Worm (Caenorhabditis elegans) whole organism, L4 larva: ENCODE data around the gene math-39.

Experiments used
- D1046.2 ChIP-seq: fragments of 200-800 bp; sonication (Bioruptor generic); IDR thresholded peaks from 2 replicates; pipeline ENCODE4 v1.3.6; 2022; ENCODE audit warnings: missing genetic modification characterization, missing compliant biosample characterization
- F37D6.2 ChIP-seq: sonication (generic microtip); optimal IDR thresholded peaks from 2 replicates; lab custom pipeline; 2016; ENCODE audit warnings: mild to moderate bottlenecking, missing genetic modification characterization, missing compliant biosample characterization
- F49E8.2 ChIP-seq: sonication (generic microtip); optimal IDR thresholded peaks from 2 replicates; lab custom pipeline; 2016; ENCODE audit warnings: missing compliant biosample characterization, mild to moderate bottlenecking, missing genetic modification characterization, borderline replicate concordance
- T20F7.1 ChIP-seq: fragments of 200-800 bp; sonication (Bioruptor generic); optimal IDR thresholded peaks from 2 replicates; lab custom pipeline; 2018; ENCODE audit warnings: mild to moderate bottlenecking, missing genetic modification characterization, missing compliant biosample characterization
- Y105C5A.15 ChIP-seq: fragments of 200-800 bp; sonication (Bioruptor generic); IDR thresholded peaks from 2 replicates; pipeline ENCODE4 v1.3.6; 2022; ENCODE audit warnings: missing genetic modification characterization, missing compliant biosample characterization
- Y75B8A.6 ChIP-seq: fragments of 200-800 bp; sonication (Bioruptor generic); IDR thresholded peaks from 2 replicates; pipeline ENCODE4 v1.3.6; 2022; ENCODE audit warnings: missing genetic modification reagents, missing genetic modification characterization, missing compliant biosample characterization
- ZK337.2 ChIP-seq: fragments of 200-800 bp; sonication (Bioruptor generic); IDR thresholded peaks from 2 replicates; pipeline ENCODE4 v1.3.6; 2022; ENCODE audit warnings: missing genetic modification reagents, missing genetic modification characterization, missing compliant biosample characterization
- arid-1 ChIP-seq: fragments of 200-800 bp; sonication (Bioruptor generic); conservative IDR thresholded peaks from 2 replicates; pipeline ENCODE4 v1.3.6; 2022; ENCODE audit warnings: missing genetic modification reagents, missing genetic modification characterization, missing compliant biosample characterization
- ceh-44 ChIP-seq: fragments of 200-800 bp; sonication (Bioruptor generic); IDR thresholded peaks from 2 replicates; pipeline ENCODE4 v1.3.6; 2022; ENCODE audit warnings: missing genetic modification reagents, missing genetic modification characterization, missing compliant biosample characterization
- cey-2 ChIP-seq: sonication (generic microtip); optimal IDR thresholded peaks from 3 replicates; lab custom pipeline; 2017; ENCODE audit warnings: missing genetic modification characterization, mild to moderate bottlenecking, missing compliant biosample characterization, antibody characterized with exemption, borderline replicate concordance; ENCODE audit not compliant: insufficient read depth
- daf-16 ChIP-seq, 3 experiments: sonication (generic microtip); optimal IDR thresholded peaks; 2 replicates each; lab custom pipeline; 2016 to 2017; ENCODE audit warnings: missing genetic modification characterization in 3 of 3, missing genetic modification reagents in 3 of 3, mild to moderate bottlenecking in 2 of 3, missing compliant biosample characterization in 2 of 3, missing biosample characterization in 1 of 3, moderate library complexity in 1 of 3
- dmd-6 ChIP-seq: fragments of 200-800 bp; sonication (Bioruptor generic); IDR thresholded peaks from 2 replicates; pipeline ENCODE4 v1.3.6; 2022; ENCODE audit warnings: missing genetic modification reagents, missing genetic modification characterization, missing compliant biosample characterization
- dmd-9 ChIP-seq: fragments of 200-800 bp; sonication (Bioruptor generic); IDR thresholded peaks from 2 replicates; pipeline ENCODE4 v1.3.6; 2022; ENCODE audit warnings: missing genetic modification reagents, missing genetic modification characterization, missing compliant biosample characterization
- duxl-1 ChIP-seq: sonication (generic microtip); optimal IDR thresholded peaks from 2 replicates; lab custom pipeline; 2016; ENCODE audit warnings: mild to moderate bottlenecking, missing genetic modification characterization, moderate library complexity, missing compliant biosample characterization; ENCODE audit not compliant: poor library complexity
- gei-8 ChIP-seq: fragments of 200-800 bp; sonication (Bioruptor generic); optimal IDR thresholded peaks from 2 replicates; lab custom pipeline; 2018; ENCODE audit warnings: mild to moderate bottlenecking, missing genetic modification characterization, missing compliant biosample characterization
- hlh-11 ChIP-seq: fragments of 200-800 bp; sonication (Bioruptor generic); optimal IDR thresholded peaks from 2 replicates; lab custom pipeline; 2018; ENCODE audit warnings: mild to moderate bottlenecking, missing genetic modification characterization, missing compliant biosample characterization
- lin-1 ChIP-seq: fragments of 200-800 bp; sonication (Bioruptor generic); IDR thresholded peaks from 2 replicates; pipeline ENCODE4 v1.3.6; 2022; ENCODE audit warnings: missing genetic modification reagents, missing genetic modification characterization, missing compliant biosample characterization
- lin-38 ChIP-seq: fragments of 200-800 bp; sonication (Bioruptor generic); IDR thresholded peaks from 2 replicates; pipeline ENCODE4 v1.3.6; 2022; ENCODE audit warnings: missing genetic modification reagents, missing genetic modification characterization, missing compliant biosample characterization
- madf-5 ChIP-seq, 2 experiments: fragments of 200-800 bp; sonication (Bioruptor generic); IDR thresholded peaks; 2 replicates each; pipeline ENCODE4 v1.3.6; 2022; ENCODE audit warnings: missing compliant biosample characterization in 2 of 2, missing genetic modification characterization in 2 of 2
- mep-1 ChIP-seq: fragments of 150-350 bp; sonication (generic microtip); optimal IDR thresholded peaks from 3 replicates; lab custom pipeline; 2014; ENCODE audit warnings: missing biosample characterization, missing genetic modification characterization
- mes-2 ChIP-seq: sonication (generic microtip); optimal IDR thresholded peaks from 2 replicates; lab custom pipeline; 2016; ENCODE audit warnings: missing genotype, mild to moderate bottlenecking, missing genetic modification characterization, missing compliant biosample characterization; ENCODE audit not compliant: poor library complexity, severe bottlenecking
- mxl-3 ChIP-seq: fragments of 200-800 bp; sonication (Bioruptor generic); optimal IDR thresholded peaks from 2 replicates; lab custom pipeline; 2018; ENCODE audit warnings: mild to moderate bottlenecking, missing genetic modification characterization, missing compliant biosample characterization
- nhr-10 ChIP-seq: fragments of 150-350 bp; optimal IDR thresholded peaks from 2 replicates; lab custom pipeline; 2014; ENCODE audit warnings: missing biosample characterization, missing genetic modification characterization
- nhr-102 ChIP-seq: sonication (generic microtip); optimal IDR thresholded peaks from 2 replicates; lab custom pipeline; 2016; ENCODE audit warnings: mild to moderate bottlenecking, missing genetic modification characterization, moderate library complexity, missing compliant biosample characterization
- nhr-25 ChIP-seq: sonication (generic microtip); optimal IDR thresholded peaks from 2 replicates; lab custom pipeline; 2017; ENCODE audit warnings: missing genetic modification characterization, mild to moderate bottlenecking, missing compliant biosample characterization, antibody characterized with exemption, moderate library complexity, borderline replicate concordance; ENCODE audit not compliant: insufficient read depth
- nhr-28 ChIP-seq: fragments of 150-350 bp; optimal IDR thresholded peaks from 2 replicates; lab custom pipeline; 2014; ENCODE audit warnings: missing biosample characterization, missing genetic modification characterization
- nhr-41 ChIP-seq: fragments of 200-800 bp; sonication (Bioruptor generic); IDR thresholded peaks from 2 replicates; pipeline ENCODE4 v1.3.6; 2022; ENCODE audit warnings: missing genetic modification reagents, missing genetic modification characterization, missing compliant biosample characterization
- nhr-48 ChIP-seq: sonication (generic microtip); optimal IDR thresholded peaks from 2 replicates; lab custom pipeline; 2016; ENCODE audit warnings: mild to moderate bottlenecking, missing genetic modification characterization, missing compliant biosample characterization
- nhr-76 ChIP-seq: fragments of 150-350 bp; optimal IDR thresholded peaks from 2 replicates; lab custom pipeline; 2014; ENCODE audit warnings: missing biosample characterization, missing genetic modification characterization
- pqm-1 ChIP-seq: sonication (generic microtip); optimal IDR thresholded peaks from 2 replicates; lab custom pipeline; 2017; ENCODE audit warnings: missing biosample characterization, missing genetic modification characterization
- snpc-1.2 ChIP-seq: fragments of 200-800 bp; sonication (Bioruptor generic); IDR thresholded peaks from 2 replicates; pipeline ENCODE4 v1.3.6; 2022; ENCODE audit warnings: missing genetic modification reagents, missing genetic modification characterization, missing compliant biosample characterization
- spr-1 ChIP-seq: sonication (generic microtip); optimal IDR thresholded peaks from 2 replicates; lab custom pipeline; 2016; ENCODE audit warnings: mild to moderate bottlenecking, missing genetic modification characterization, missing compliant biosample characterization
- unc-130 ChIP-seq: sonication (generic microtip); optimal IDR thresholded peaks from 2 replicates; lab custom pipeline; 2016; ENCODE audit warnings: missing genetic modification reagents, missing genetic modification characterization, missing compliant biosample characterization
- unc-39 ChIP-seq: sonication (generic microtip); optimal IDR thresholded peaks from 2 replicates; lab custom pipeline; 2017; ENCODE audit warnings: missing biosample characterization, missing genetic modification characterization
- unc-62 ChIP-seq, 3 experiments: fragments of 150-350 bp in 1 of 3; sonication (generic microtip); optimal IDR thresholded peaks in 2 of 3; peaks in 1 of 3; 1 replicate in 1 of 3; 2 replicates in 2 of 3; lab custom pipeline; 2014 to 2017; ENCODE audit warnings: missing biosample characterization in 3 of 3, missing genetic modification characterization in 3 of 3, missing genetic modification reagents in 3 of 3, missing genotype in 1 of 3
- vab-7 ChIP-seq: fragments of 200-800 bp; sonication (Bioruptor generic); IDR thresholded peaks from 2 replicates; pipeline ENCODE4 v1.3.6; 2022; ENCODE audit warnings: missing genetic modification reagents, missing genetic modification characterization, missing compliant biosample characterization
- zag-1 ChIP-seq: fragments of 150-350 bp; optimal IDR thresholded peaks from 2 replicates; lab custom pipeline; 2014; ENCODE audit warnings: missing biosample characterization, missing genetic modification characterization
- zfp-3 ChIP-seq: fragments of 200-800 bp; sonication (Bioruptor generic); conservative IDR thresholded peaks from 2 replicates; pipeline ENCODE4 v1.3.6; 2022; ENCODE audit warnings: missing genetic modification reagents, missing genetic modification characterization, missing compliant biosample characterization
- zip-2 ChIP-seq: fragments of 150-350 bp; optimal IDR thresholded peaks from 2 replicates; lab custom pipeline; 2014; ENCODE audit warnings: missing biosample characterization, missing genetic modification characterization
- ztf-7 ChIP-seq: fragments of 150-350 bp; optimal IDR thresholded peaks from 2 replicates; lab custom pipeline; 2014; ENCODE audit warnings: missing biosample characterization, missing genetic modification characterization

The math-39 gene

ce11 chrII:1869120-1869519, 37.0 kb downstream of the math-39 start, which contains the start of gene math-14:
Gene math-14 (plus strand): TSS chrII:1869420.
- TF ChIP-seq daf-16 (GFP tag; optimal IDR thresholded peaks at IDR 0.05; lab: Kevin White, UChicago), result no peak
- peak; percentile 24 for TF ChIP-seq daf-16 (tag; optimal IDR thresholded peaks at IDR 0.05; lab: Kevin White, UChicago)
- no peak for TF ChIP-seq unc-130 (GFP tag; lab: Kevin White, UChicago)

- TF ChIP-seq unc-62 (GFP tag; optimal IDR thresholded peaks at IDR 0.05 in 1 of 2; lab: Kevin White, UChicago) (peak in 1 of 2 experiments; percentile 79), unc-62 (tag; optimal IDR thresholded peaks at IDR 0.05; lab: Kevin White, UChicago) (no peak), dmd-6 (GFP tag; lab: Robert Waterston, UW) (peak; percentile 55), nhr-41 (GFP tag; lab: Robert Waterston, UW) (no peak), vab-7 (no peak), hlh-11 (peak; percentile 54), nhr-28 (tag; lab: Kevin White, UChicago) (peak; percentile 33), pqm-1 (tag; lab: Kevin White, UChicago) (peak; percentile 8)
- TF ChIP-seq, all 104 proteins: peak for 5
These were observed 38.9 kb downstream of the math-39 start, which contains the start of gene math-10 for ce11 chrII:1870875-1871592. Gene math-10 (plus strand): TSS chrII:1871542.

ce11 chrII:1875658-1876057, 43.5 kb downstream of the math-39 start, which contains the start of gene math-13:
Gene math-13 (plus strand): TSS chrII:1875958.
- no peak for TF ChIP-seq Y105C5A.15 (GFP tag; lab: Robert Waterston, UW)
- no peak for TF ChIP-seq madf-5 (GFP tag; IDR thresholded peaks at IDR 0.05; lab: Robert Waterston, UW)
- no peak for TF ChIP-seq nhr-10
- no peak for TF ChIP-seq mxl-3 (GFP tag; lab: Kevin White, UChicago)
- TF ChIP-seq unc-62 (GFP tag; optimal IDR thresholded peaks at IDR 0.05 in 1 of 2; lab: Kevin White, UChicago), result no peak
- no peak for TF ChIP-seq unc-62 (tag; optimal IDR thresholded peaks at IDR 0.05; lab: Kevin White, UChicago)
- TF ChIP-seq lin-38 (GFP tag; lab: Robert Waterston, UW), result no peak
- TF ChIP-seq daf-16 (GFP tag; optimal IDR thresholded peaks at IDR 0.05; lab: Kevin White, UChicago), result no peak
- TF ChIP-seq daf-16 (tag; optimal IDR thresholded peaks at IDR 0.05; lab: Kevin White, UChicago), result no peak
- TF ChIP-seq mes-2 (tag; lab: Kevin White, UChicago), result no peak

DNA sequence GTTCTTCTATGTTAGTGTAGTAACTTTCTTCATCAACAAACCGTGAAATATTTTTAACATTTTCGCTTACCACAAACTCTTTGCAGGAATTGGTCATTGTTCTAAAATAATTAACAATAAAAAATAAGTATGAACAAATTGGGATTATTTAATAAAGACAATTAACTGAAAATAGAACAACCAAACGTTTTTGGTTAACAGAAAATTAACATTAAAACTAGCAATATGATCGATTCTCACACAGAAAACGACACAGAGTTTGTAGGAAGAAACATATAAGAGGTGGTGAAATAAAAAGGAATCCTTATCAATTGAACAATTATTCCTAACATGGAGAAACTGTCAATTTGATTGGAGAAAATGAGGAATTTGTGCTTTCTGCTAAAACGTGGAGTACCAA, 46.5 kb downstream of the math-39 start, which contains the start of gene math-16:
Gene math-16 (minus strand): TSS at position 101 of the 400 bp plus-strand sequence.
- TF ChIP-seq nhr-48 (tag; lab: Kevin White, UChicago) (no peak), D1046.2 (GFP tag; lab: Robert Waterston, UW) (no peak), Y105C5A.15 (GFP tag; lab: Robert Waterston, UW) (no peak), daf-16 (GFP tag; optimal IDR thresholded peaks at IDR 0.05; lab: Kevin White, UChicago) (no peak), daf-16 (tag; optimal IDR thresholded peaks at IDR 0.05; lab: Kevin White, UChicago) (no peak), madf-5 (GFP tag; IDR thresholded peaks at IDR 0.05; lab: Robert Waterston, UW) (no peak), ztf-7 (tag; lab: Kevin White, UChicago) (no peak), F37D6.2 (tag; lab: Kevin White, UChicago) (no peak), ZK337.2 (GFP tag; lab: Robert Waterston, UW) (no peak), spr-1 (no peak), dmd-9 (no peak), Y75B8A.6 (GFP tag; lab: Robert Waterston, UW) (no peak), snpc-1.2 (GFP tag; lab: Robert Waterston, UW) (no peak), unc-39 (tag; lab: Kevin White, UChicago) (no peak), lin-1 (no peak), F49E8.2 (no peak), vab-7 (no peak), T20F7.1 (GFP tag; lab: Kevin White, UChicago) (no peak)

ce11 chrII:1882705-1883104, 50.6 kb downstream of the math-39 start, which contains the start of gene math-5:
Gene math-5 (minus strand): TSS chrII:1882805.
- TF ChIP-seq nhr-102 (tag; lab: Kevin White, UChicago), result no peak
- TF ChIP-seq nhr-25 (tag; lab: Kevin White, UChicago), result no peak
- no peak for TF ChIP-seq gei-8 (GFP tag; lab: Kevin White, UChicago)
- no peak for TF ChIP-seq duxl-1 (tag; lab: Kevin White, UChicago)
- TF ChIP-seq ceh-44 (GFP tag; lab: Robert Waterston, UW), result no peak
- TF ChIP-seq F37D6.2 (tag; lab: Kevin White, UChicago), result no peak
- no peak for TF ChIP-seq nhr-76
- no peak for TF ChIP-seq zfp-3
- no peak for TF ChIP-seq zip-2
- no peak for TF ChIP-seq zag-1 (tag; lab: Kevin White, UChicago)
- no peak for TF ChIP-seq arid-1
- no peak for TF ChIP-seq mep-1 (tag; lab: Kevin White, UChicago)
- TF ChIP-seq cey-2 (tag; lab: Kevin White, UChicago), result no peak
